Worm (Caenorhabditis elegans) whole organism, young adult: ENCODE data around the gene C05B5.17.

Experiments used
- C06A6.2 ChIP-seq: fragments of 200-800 bp; sonication (Bioruptor generic); conservative IDR thresholded peaks from 2 replicates; pipeline ENCODE4 v1.3.6; 2022; ENCODE audit warnings: missing genetic modification characterization, missing compliant biosample characterization
- D2030.7 ChIP-seq: fragments of 200-800 bp; sonication (Bioruptor generic); IDR thresholded peaks from 2 replicates; pipeline ENCODE4 v1.3.6; 2022; ENCODE audit warnings: missing genetic modification reagents, missing genetic modification characterization, missing compliant biosample characterization
- F23B12.7 ChIP-seq: sonication (generic microtip); optimal IDR thresholded peaks from 2 replicates; lab custom pipeline; 2017; ENCODE audit warnings: missing genetic modification characterization, mild to moderate bottlenecking, missing compliant biosample characterization, antibody characterized with exemption, moderate library complexity; ENCODE audit not compliant: insufficient read depth
- F55B11.4 ChIP-seq: sonication (generic microtip); optimal IDR thresholded peaks from 2 replicates; lab custom pipeline; 2016; ENCODE audit warnings: missing compliant biosample characterization, missing genetic modification characterization, borderline replicate concordance; ENCODE audit not compliant: insufficient read depth
- F57A8.1 ChIP-seq: fragments of 200-800 bp; sonication (Bioruptor generic); optimal IDR thresholded peaks from 2 replicates; lab custom pipeline; 2018; ENCODE audit warnings: mild to moderate bottlenecking, missing genetic modification characterization, moderate library complexity, missing compliant biosample characterization
- T07F8.4 ChIP-seq: sonication (generic microtip); optimal IDR thresholded peaks from 2 replicates; lab custom pipeline; 2016; ENCODE audit warnings: mild to moderate bottlenecking, missing genetic modification characterization, moderate library complexity, missing compliant biosample characterization
- Y53F4B.3 ChIP-seq: fragments of 200-800 bp; sonication (Bioruptor generic); IDR thresholded peaks from 2 replicates; pipeline ENCODE4 v1.3.6; 2022; ENCODE audit warnings: missing genetic modification reagents, missing genetic modification characterization, missing compliant biosample characterization
- Y67H2A.10 ChIP-seq: fragments of 200-800 bp; sonication (Bioruptor generic); conservative IDR thresholded peaks from 2 replicates; pipeline ENCODE4 v1.3.6; 2022; ENCODE audit warnings: missing genetic modification reagents, missing genetic modification characterization, missing compliant biosample characterization
- Y79H2A.3 ChIP-seq: fragments of 200-800 bp; sonication (Bioruptor generic); conservative IDR thresholded peaks from 2 replicates; pipeline ENCODE4 v1.3.6; 2022; ENCODE audit warnings: missing genetic modification reagents, missing genetic modification characterization, missing compliant biosample characterization
- ZK185.1 ChIP-seq: sonication (generic microtip); optimal IDR thresholded peaks from 2 replicates; lab custom pipeline; 2016; ENCODE audit warnings: mild to moderate bottlenecking, missing genetic modification characterization, missing compliant biosample characterization; ENCODE audit not compliant: poor library complexity, severe bottlenecking
- ama-1 ChIP-seq, 3 experiments: fragments of 150-350 bp in 1 of 3; sonication (generic microtip) in 2 of 3; optimal IDR thresholded peaks; 2 replicates each; lab custom pipeline; 2014 to 2018; ENCODE audit warnings: missing biosample characterization in 2 of 3, missing genetic modification characterization in 2 of 3, missing genetic modification reagents in 2 of 3
- atf-7 ChIP-seq: sonication (generic microtip); optimal IDR thresholded peaks from 2 replicates; lab custom pipeline; 2017; ENCODE audit warnings: mild to moderate bottlenecking, missing genetic modification characterization, missing compliant biosample characterization
- ccch-3 ChIP-seq: fragments of 200-800 bp; sonication (Bioruptor generic); optimal IDR thresholded peaks from 2 replicates; lab custom pipeline; 2018; ENCODE audit warnings: mild to moderate bottlenecking, missing genetic modification characterization, missing compliant biosample characterization
- ceh-100 ChIP-seq: fragments of 200-800 bp; sonication (Bioruptor generic); IDR thresholded peaks from 2 replicates; pipeline ENCODE4 v1.3.6; 2022; ENCODE audit warnings: missing genetic modification reagents, missing genetic modification characterization, missing compliant biosample characterization
- ceh-79 ChIP-seq: sonication (generic microtip); optimal IDR thresholded peaks from 2 replicates; lab custom pipeline; 2017; ENCODE audit warnings: mild to moderate bottlenecking, missing genetic modification characterization, missing compliant biosample characterization
- ekl-4 ChIP-seq: fragments of 200-800 bp; sonication (Bioruptor generic); IDR thresholded peaks from 2 replicates; pipeline ENCODE4 v1.3.6; 2022; ENCODE audit warnings: missing genetic modification reagents, missing genetic modification characterization, missing compliant biosample characterization
- him-1 ChIP-seq: sonication (generic microtip); optimal IDR thresholded peaks from 2 replicates; lab custom pipeline; 2016; ENCODE audit warnings: missing genotype, missing genetic modification reagents, missing genetic modification characterization, missing compliant biosample characterization
- hlh-26 ChIP-seq: fragments of 200-800 bp; sonication (Bioruptor generic); conservative IDR thresholded peaks from 2 replicates; pipeline ENCODE4 v1.3.6; 2022; ENCODE audit warnings: missing genetic modification reagents, missing genetic modification characterization, missing compliant biosample characterization
- let-607 ChIP-seq, 2 experiments: fragments of 200-800 bp in 1 of 2; sonication (Bioruptor generic) in 1 of 2; sonication (generic microtip) in 1 of 2; optimal IDR thresholded peaks; 2 replicates each; lab custom pipeline; 2016 to 2018; ENCODE audit warnings: mild to moderate bottlenecking in 2 of 2, missing compliant biosample characterization in 2 of 2, missing genetic modification characterization in 2 of 2, moderate library complexity in 2 of 2, missing genotype in 1 of 2
- lsy-27 ChIP-seq: sonication (generic microtip); optimal IDR thresholded peaks from 2 replicates; lab custom pipeline; 2017; ENCODE audit warnings: missing genetic modification characterization, mild to moderate bottlenecking, missing compliant biosample characterization, antibody characterized with exemption, missing genotype, borderline replicate concordance; ENCODE audit not compliant: insufficient read depth
- madf-6 ChIP-seq: fragments of 200-800 bp; sonication (Bioruptor generic); IDR thresholded peaks from 2 replicates; pipeline ENCODE4 v1.3.6; 2022; ENCODE audit warnings: missing genetic modification reagents, missing genetic modification characterization, missing compliant biosample characterization
- nhr-120 ChIP-seq: fragments of 200-800 bp; sonication (Bioruptor generic); IDR thresholded peaks from 2 replicates; pipeline ENCODE4 v1.3.6; 2022; ENCODE audit warnings: missing genetic modification characterization, missing compliant biosample characterization
- nhr-27 ChIP-seq: fragments of 200-800 bp; sonication (Bioruptor generic); optimal IDR thresholded peaks from 2 replicates; lab custom pipeline; 2018; ENCODE audit warnings: mild to moderate bottlenecking, missing genetic modification characterization, moderate library complexity, missing compliant biosample characterization
- pbrm-1 ChIP-seq: fragments of 200-800 bp; sonication (Bioruptor generic); IDR thresholded peaks from 2 replicates; pipeline ENCODE4 v1.3.6; 2022; ENCODE audit warnings: missing genetic modification reagents, missing genetic modification characterization, missing compliant biosample characterization
- rpc-1 ChIP-seq, 2 experiments: fragments of 150-350 bp in 1 of 2; sonication (generic microtip) in 1 of 2; optimal IDR thresholded peaks; 2 replicates each; lab custom pipeline; 2014 to 2018; ENCODE audit warnings: missing biosample characterization in 1 of 2, missing genetic modification characterization in 1 of 2, missing genetic modification reagents in 1 of 2, missing genotype in 1 of 2
- snpc-1.3 ChIP-seq: sonication (generic microtip); optimal IDR thresholded peaks from 2 replicates; lab custom pipeline; 2017; ENCODE audit warnings: missing genetic modification characterization, mild to moderate bottlenecking, missing compliant biosample characterization, antibody characterized with exemption, moderate library complexity, missing genotype, missing genetic modification reagents; ENCODE audit not compliant: insufficient read depth
- snpc-3.4 ChIP-seq: sonication (generic microtip); optimal IDR thresholded peaks from 2 replicates; lab custom pipeline; 2017; ENCODE audit warnings: missing genetic modification characterization, mild to moderate bottlenecking, missing compliant biosample characterization, antibody characterized with exemption, moderate library complexity, missing genotype, missing genetic modification reagents
- snpc-4 ChIP-seq, 5 experiments: fragments of 150-350 bp in 1 of 5; sonication (generic microtip) in 4 of 5; optimal IDR thresholded peaks; 2 replicates each; lab custom pipeline; 2014 to 2018; ENCODE audit warnings: missing genetic modification characterization in 5 of 5, missing biosample characterization in 3 of 5, antibody characterized with exemption in 2 of 5, mild to moderate bottlenecking in 2 of 5, missing compliant biosample characterization in 2 of 5, missing genotype in 2 of 5, moderate library complexity in 2 of 5, missing genetic modification reagents in 1 of 5
- tbp1 ChIP-seq: fragments of 200-800 bp; sonication (Bioruptor generic); optimal IDR thresholded peaks from 2 replicates; lab custom pipeline; 2018; ENCODE audit warnings: mild to moderate bottlenecking, missing genetic modification characterization, missing compliant biosample characterization
- tbx-9 ChIP-seq: sonication (generic microtip); optimal IDR thresholded peaks from 2 replicates; lab custom pipeline; 2016; ENCODE audit warnings: borderline replicate concordance, missing genetic modification characterization, inconsistent platforms, missing compliant biosample characterization
- xnd-1 ChIP-seq: sonication (generic microtip); optimal IDR thresholded peaks from 2 replicates; lab custom pipeline; 2016; ENCODE audit warnings: missing genotype, missing genetic modification reagents, missing genetic modification characterization, missing compliant biosample characterization
- ztf-18 ChIP-seq: sonication (generic microtip); optimal IDR thresholded peaks from 2 replicates; lab custom pipeline; 2016; ENCODE audit warnings: missing genotype, mild to moderate bottlenecking, missing genetic modification characterization, missing compliant biosample characterization
- ztf-25 ChIP-seq: fragments of 200-800 bp; sonication (Bioruptor generic); IDR thresholded peaks from 2 replicates; pipeline ENCODE4 v1.3.6; 2022; ENCODE audit warnings: missing genetic modification reagents, missing genetic modification characterization, missing compliant biosample characterization

C05B5.17 gene

DNA sequence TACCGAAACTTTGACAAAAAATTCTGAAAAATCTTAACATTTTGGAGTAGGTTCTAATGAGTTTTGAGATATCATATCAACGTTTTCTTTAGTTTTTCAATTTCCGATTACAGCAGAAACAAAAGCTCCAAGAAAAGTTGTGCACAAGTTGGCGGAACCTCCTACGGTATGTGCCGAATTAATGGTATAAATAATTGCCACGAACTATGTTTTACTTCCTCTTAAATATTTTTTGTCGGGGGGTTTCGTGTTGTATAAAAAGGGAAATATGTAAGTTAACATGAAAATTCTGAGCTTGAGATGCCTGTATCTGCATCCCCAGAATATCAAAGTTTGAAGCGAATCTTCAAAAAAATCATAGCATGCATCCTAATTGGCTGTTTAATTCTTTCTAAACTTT is 34.7 kb upstream of the C05B5.17 start, which contains the start of gene M04D8.8 (continued):
- TF ChIP-seq snpc-4 (GFP tag; optimal IDR thresholded peaks at IDR 0.05; lab: Kevin White, UChicago) (no peak), snpc-4 (tag; optimal IDR thresholded peaks at IDR 0.05; lab: Kevin White, UChicago) (no peak), ztf-25 (GFP tag; lab: Robert Waterston, UW) (no peak), nhr-27 (tag; lab: Kevin White, UChicago) (no peak)

DNA sequence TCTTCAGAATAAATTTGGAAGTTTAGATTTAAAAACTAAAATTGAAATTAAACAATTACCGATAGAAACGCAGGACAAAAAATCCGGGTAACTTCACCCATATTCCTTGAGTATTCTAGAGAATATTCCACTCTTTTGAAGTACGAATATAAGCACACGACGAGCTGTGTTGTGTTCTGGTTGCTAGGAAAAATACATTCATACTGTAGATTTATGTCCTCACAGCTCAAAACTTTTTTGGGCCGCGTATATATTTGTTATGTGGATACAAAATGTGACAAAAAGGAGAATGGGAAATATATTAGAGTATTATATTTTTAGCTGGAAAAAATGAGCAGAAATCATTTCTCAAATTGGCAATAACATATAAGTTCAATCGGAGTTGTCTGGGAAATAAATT is 34.1 kb upstream of the C05B5.17 start, which contains the start of gene M04D8.5:
TSS of gene M04D8.5 (minus strand) at position 101 of the 400 bp plus-strand sequence.
- TF ChIP-seq nhr-120 (no peak), ceh-100 (GFP tag; lab: Robert Waterston, UW) (no peak), snpc-1.3 (tag; lab: Kevin White, UChicago) (no peak), ekl-4 (GFP tag; lab: Robert Waterston, UW) (no peak), snpc-3.4 (tag; lab: Kevin White, UChicago) (no peak), D2030.7 (GFP tag; lab: Robert Waterston, UW) (no peak), ZK185.1 (tag; lab: Kevin White, UChicago) (no peak), tbp1 (no peak), lsy-27 (tag; lab: Kevin White, UChicago) (no peak), hlh-26 (no peak), ceh-79 (tag; lab: Kevin White, UChicago) (no peak), xnd-1 (tag; lab: Kevin White, UChicago) (no peak), let-607 (tag; optimal IDR thresholded peaks at IDR 0.05; lab: Kevin White, UChicago) (no peak), Y79H2A.3 (GFP tag; lab: Robert Waterston, UW) (no peak), ama-1 (optimal IDR thresholded peaks at IDR 0.05; lab: Kevin White, UChicago) (no peak), ama-1 (GFP tag; optimal IDR thresholded peaks at IDR 0.05; lab: Kevin White, UChicago) (no peak), him-1 (tag; lab: Kevin White, UChicago) (no peak)

DNA sequence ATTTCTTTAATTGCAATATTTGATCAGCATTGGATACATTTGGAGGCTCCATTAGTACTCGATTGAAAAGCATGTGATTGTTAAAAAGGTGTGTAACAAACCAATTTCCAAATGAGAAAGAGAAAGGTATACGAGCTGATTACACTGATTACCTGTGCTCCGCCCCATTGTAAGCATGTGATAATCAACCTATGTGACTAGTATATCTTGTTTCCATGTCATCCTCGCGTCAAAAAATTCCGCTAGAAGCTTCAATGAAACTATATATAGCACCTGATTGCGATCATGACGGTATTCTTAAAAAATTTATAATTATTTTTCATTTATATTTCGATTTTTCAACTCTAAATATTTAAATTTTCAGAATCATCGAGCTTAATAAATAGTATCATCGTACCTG is 31.4 kb upstream of the C05B5.17 start, which contains the start of gene M04D8.4:
TSS of gene M04D8.4 (minus strand) at position 101 of the 400 bp plus-strand sequence.
- TF ChIP-seq F57A8.1 (GFP tag; lab: Kevin White, UChicago) (no peak), T07F8.4 (tag; lab: Kevin White, UChicago) (no peak), Y67H2A.10 (GFP tag; lab: Robert Waterston, UW) (no peak), nhr-120 (no peak), atf-7 (no peak), Y53F4B.3 (no peak), F23B12.7 (tag; lab: Kevin White, UChicago) (no peak), rpc-1 (optimal IDR thresholded peaks at IDR 0.05; lab: Kevin White, UChicago) (no peak), rpc-1 (tag; optimal IDR thresholded peaks at IDR 0.05; lab: Kevin White, UChicago) (no peak), madf-6 (GFP tag; lab: Robert Waterston, UW) (no peak), ztf-18 (tag; lab: Kevin White, UChicago) (no peak), ccch-3 (GFP tag; lab: Kevin White, UChicago) (no peak), pbrm-1 (no peak), nhr-27 (tag; lab: Kevin White, UChicago) (no peak), F55B11.4 (tag; lab: Kevin White, UChicago) (no peak), C06A6.2 (GFP tag; lab: Robert Waterston, UW) (no peak), tbx-9 (tag; lab: Kevin White, UChicago) (no peak)
